Fruit fly (Drosophila melanogaster): ENCODE data around the gene ogre.

ogre gene

dm6 chrX:6982054-6982453, 9.1 kb downstream of the ogre start (continued):
- peak; percentile 29 for TF ChIP-seq CG30403 (GFP tag; optimal IDR thresholded peaks at IDR 0.05)
- no peak for TF ChIP-seq Lhr (GFP tag; optimal IDR thresholded peaks at IDR 0.05)
- TF ChIP-seq Poxn (GFP tag; IDR thresholded peaks at IDR 0.05): no peak
- no peak for TF ChIP-seq D19B (GFP tag; optimal IDR thresholded peaks at IDR 0.05)
- TF ChIP-seq CG15479 (GFP tag; optimal IDR thresholded peaks at IDR 0.05): no peak
- no peak for TF ChIP-seq crp (GFP tag; optimal IDR thresholded peaks at IDR 0.05)
- no peak for TF ChIP-seq CG32772 (GFP tag; IDR thresholded peaks at IDR 0.05)
- TF ChIP-seq CG10366 (GFP tag; IDR thresholded peaks at IDR 0.05): no peak
- TF ChIP-seq Lpt (GFP tag; optimal IDR thresholded peaks at IDR 0.05): no peak
- no peak for TF ChIP-seq CG13296 (GFP tag; optimal IDR thresholded peaks at IDR 0.05)
- TF ChIP-seq Hr78 (GFP tag; optimal IDR thresholded peaks at IDR 0.05): no peak
- no peak for TF ChIP-seq bbx (GFP tag; IDR thresholded peaks at IDR 0.05; ENCODE audit: partially characterized antibody)
- TF ChIP-seq Hsf (GFP tag; optimal IDR thresholded peaks at IDR 0.05): peak; percentile 42
- TF ChIP-seq CG4617 (GFP tag; optimal IDR thresholded peaks at IDR 0.05; ENCODE audit: borderline replicate concordance): no peak
- no peak for TF ChIP-seq CG4730 (GFP tag; IDR thresholded peaks at IDR 0.05)
- TF ChIP-seq Chrac-16 (GFP tag; optimal IDR thresholded peaks at IDR 0.05): no peak
- TF ChIP-seq abd-A (tag; optimal IDR thresholded peaks at IDR 0.05): no peak
- no peak for TF ChIP-seq CG14667 (GFP tag; IDR thresholded peaks at IDR 0.05)
- TF ChIP-seq CG9609 (GFP tag; optimal IDR thresholded peaks at IDR 0.05): peak; percentile 38
- TF ChIP-seq oc (tag; optimal IDR thresholded peaks at IDR 0.05): peak; percentile 3
- TF ChIP-seq CG42726 (GFP tag; IDR thresholded peaks at IDR 0.05; ENCODE audit: partially characterized antibody): no peak
- no peak for TF ChIP-seq CG12071 (GFP tag; optimal IDR thresholded peaks at IDR 0.05)
- TF ChIP-seq NfI (GFP tag; optimal IDR thresholded peaks at IDR 0.05): no peak
- TF ChIP-seq disco-r (GFP tag; optimal IDR thresholded peaks at IDR 0.05): no peak
- TF ChIP-seq Hr39 (optimal IDR thresholded peaks at IDR 0.05): no peak
- no peak for TF ChIP-seq yki (optimal IDR thresholded peaks at IDR 0.05)
- TF ChIP-seq C15 (GFP tag; IDR thresholded peaks at IDR 0.05): no peak
- no peak for TF ChIP-seq CG10959 (GFP tag; IDR thresholded peaks at IDR 0.05)
- TF ChIP-seq H15 (GFP tag; IDR thresholded peaks at IDR 0.05): no peak
- TF ChIP-seq B-H1 (GFP tag; IDR thresholded peaks at IDR 0.05): no peak
- TF ChIP-seq CG17361 (GFP tag; IDR thresholded peaks at IDR 0.05): peak; percentile 65; the same call in 2 of the 3 replicates
- peak; percentile 7 for TF ChIP-seq Abd-B (GFP tag; optimal IDR thresholded peaks at IDR 0.05)
- TF ChIP-seq z (GFP tag; IDR thresholded peaks at IDR 0.05): no peak
- TF ChIP-seq CG10147 (GFP tag; optimal IDR thresholded peaks at IDR 0.05): peak; percentile 5
- no peak for TF ChIP-seq CG14050 (GFP tag; IDR thresholded peaks at IDR 0.05)
- no peak for TF ChIP-seq nom (GFP tag; optimal IDR thresholded peaks at IDR 0.05)
- no peak for TF ChIP-seq ken (GFP tag; IDR thresholded peaks at IDR 0.05)
- no peak for TF ChIP-seq Myb (GFP tag; optimal IDR thresholded peaks at IDR 0.05)
- no peak for TF ChIP-seq CG8089 (GFP tag; optimal IDR thresholded peaks at IDR 0.05)
- peak; percentile 25 for TF ChIP-seq ATbp (GFP tag; optimal IDR thresholded peaks at IDR 0.05)
- TF ChIP-seq CG3995 (GFP tag; optimal IDR thresholded peaks at IDR 0.05): no peak
- TF ChIP-seq CG5180 (GFP tag; optimal IDR thresholded peaks at IDR 0.05): no peak
- TF ChIP-seq org-1 (GFP tag; optimal IDR thresholded peaks at IDR 0.05): no peak
- TF ChIP-seq Camta (GFP tag; optimal IDR thresholded peaks at IDR 0.05): no peak
- no peak for TF ChIP-seq CG11560 (tag; IDR thresholded peaks at IDR 0.05)
- no peak for TF ChIP-seq Eip74EF (GFP tag; optimal IDR thresholded peaks at IDR 0.05)
- TF ChIP-seq bowl (GFP tag; IDR thresholded peaks at IDR 0.05): no peak
- no peak for TF ChIP-seq Kr (GFP tag; optimal IDR thresholded peaks at IDR 0.05)
- no peak for TF ChIP-seq caup (GFP tag; optimal IDR thresholded peaks at IDR 0.05; ENCODE audit: severe bottlenecking)
- no peak for TF ChIP-seq CG4820 (GFP tag; optimal IDR thresholded peaks at IDR 0.05)
- no peak for TF ChIP-seq CG31365 (tag; optimal IDR thresholded peaks at IDR 0.05)
- TF ChIP-seq CG15073 (GFP tag; optimal IDR thresholded peaks at IDR 0.05): no peak

Data from whole organism, embryonic.